Worm (Caenorhabditis elegans) whole organism, L2 larva: ENCODE data around the gene cyp-13B2.

Source experiments
- F13H6.1 ChIP-seq: sonication (generic microtip); optimal IDR thresholded peaks from 2 replicates; lab custom pipeline; 2016; ENCODE audit warnings: missing genetic modification characterization, missing compliant biosample characterization
- R02D3.7 ChIP-seq: fragments of 150-350 bp; optimal IDR thresholded peaks from 2 replicates; lab custom pipeline; 2014; ENCODE audit warnings: missing biosample characterization, missing genetic modification characterization
- ZK546.5 ChIP-seq: sonication (generic microtip); optimal IDR thresholded peaks from 2 replicates; lab custom pipeline; 2017; ENCODE audit warnings: missing biosample characterization, missing genetic modification characterization
- aly-2 ChIP-seq: fragments of 150-350 bp; optimal IDR thresholded peaks from 2 replicates; lab custom pipeline; 2014; ENCODE audit warnings: missing biosample characterization, missing genetic modification characterization
- ama-1 ChIP-seq: fragments of 150-350 bp; optimal IDR thresholded peaks from 2 replicates; lab custom pipeline; 2018; ENCODE audit warnings: inconsistent platforms
- blmp-1 ChIP-seq: sonication (generic microtip); optimal IDR thresholded peaks from 2 replicates; lab custom pipeline; 2017; ENCODE audit warnings: missing genetic modification characterization, mild to moderate bottlenecking, missing compliant biosample characterization, antibody characterized with exemption, moderate library complexity; ENCODE audit not compliant: insufficient read depth
- ceh-16 ChIP-seq: fragments of 150-350 bp; optimal IDR thresholded peaks from 2 replicates; lab custom pipeline; 2014; ENCODE audit warnings: missing biosample characterization, missing genetic modification characterization
- crh-2 ChIP-seq: sonication (generic microtip); optimal IDR thresholded peaks from 2 replicates; lab custom pipeline; 2017; ENCODE audit warnings: missing biosample characterization, missing genetic modification characterization
- egl-27 ChIP-seq: sonication (generic microtip); optimal IDR thresholded peaks from 3 replicates; lab custom pipeline; 2017; ENCODE audit warnings: missing biosample characterization, missing genetic modification reagents, missing genetic modification characterization
- elt-1 ChIP-seq: fragments of 150-350 bp; optimal IDR thresholded peaks from 2 replicates; lab custom pipeline; 2014; ENCODE audit warnings: missing biosample characterization, missing genetic modification characterization
- lin-11 ChIP-seq: fragments of 150-350 bp; sonication (generic microtip); optimal IDR thresholded peaks from 2 replicates; lab custom pipeline; 2014; ENCODE audit warnings: missing biosample characterization, missing genetic modification characterization, inconsistent platforms, mixed read lengths
- lin-13 ChIP-seq: fragments of 150-350 bp; optimal IDR thresholded peaks from 2 replicates; lab custom pipeline; 2014; ENCODE audit warnings: missing biosample characterization, missing genetic modification reagents, missing genetic modification characterization
- lsy-2 ChIP-seq, 2 experiments: fragments of 150-350 bp in 1 of 2; sonication (generic microtip) in 1 of 2; optimal IDR thresholded peaks; 2 replicates each; lab custom pipeline; 2014 to 2017; ENCODE audit warnings: missing biosample characterization in 2 of 2, missing genetic modification characterization in 2 of 2
- mab-5 ChIP-seq: fragments of 150-350 bp; optimal IDR thresholded peaks from 2 replicates; lab custom pipeline; 2014; ENCODE audit warnings: missing biosample characterization, missing genetic modification characterization
- mdl-1 ChIP-seq, 2 experiments: fragments of 150-350 bp in 1 of 2; sonication (generic microtip) in 1 of 2; optimal IDR thresholded peaks; 2 replicates each; lab custom pipeline; 2017; ENCODE audit warnings: missing biosample characterization in 2 of 2, missing genetic modification characterization in 2 of 2
- nhr-10 ChIP-seq: sonication (generic microtip); optimal IDR thresholded peaks from 2 replicates; lab custom pipeline; 2017; ENCODE audit warnings: missing biosample characterization, missing genetic modification characterization
- nhr-12 ChIP-seq: fragments of 150-350 bp; optimal IDR thresholded peaks from 2 replicates; lab custom pipeline; 2014; ENCODE audit warnings: missing biosample characterization, missing genetic modification characterization
- nhr-129 ChIP-seq: fragments of 150-350 bp; optimal IDR thresholded peaks from 2 replicates; lab custom pipeline; 2014; ENCODE audit warnings: missing biosample characterization, missing genetic modification characterization
- nhr-21 ChIP-seq: fragments of 150-350 bp; optimal IDR thresholded peaks from 2 replicates; lab custom pipeline; 2014; ENCODE audit warnings: missing biosample characterization, missing genetic modification characterization
- nhr-237 ChIP-seq: fragments of 150-350 bp; optimal IDR thresholded peaks from 2 replicates; lab custom pipeline; 2014; ENCODE audit warnings: missing biosample characterization, missing genetic modification characterization
- nhr-6 ChIP-seq: fragments of 150-350 bp; optimal IDR thresholded peaks from 2 replicates; lab custom pipeline; 2014; ENCODE audit warnings: missing biosample characterization, missing genetic modification characterization
- nhr-77 ChIP-seq: fragments of 150-350 bp; optimal IDR thresholded peaks from 2 replicates; lab custom pipeline; 2014; ENCODE audit warnings: missing biosample characterization, missing genetic modification characterization
- peb-1 ChIP-seq: fragments of 150-350 bp; optimal IDR thresholded peaks from 2 replicates; lab custom pipeline; 2014; ENCODE audit warnings: missing biosample characterization, missing genetic modification characterization
- sem-4 ChIP-seq: fragments of 150-350 bp; optimal IDR thresholded peaks from 2 replicates; lab custom pipeline; 2014; ENCODE audit warnings: missing biosample characterization, missing genetic modification reagents, missing genetic modification characterization
- skn-1 ChIP-seq: sonication (generic microtip); optimal IDR thresholded peaks from 2 replicates; lab custom pipeline; 2017; ENCODE audit warnings: missing biosample characterization, missing genetic modification characterization
- snpc-4 ChIP-seq: fragments of 150-350 bp; optimal IDR thresholded peaks from 2 replicates; lab custom pipeline; 2014; ENCODE audit warnings: missing biosample characterization, missing genetic modification characterization
- unc-39 ChIP-seq: fragments of 150-350 bp; optimal IDR thresholded peaks from 2 replicates; lab custom pipeline; 2014; ENCODE audit warnings: missing biosample characterization, missing genetic modification characterization
- unc-55 ChIP-seq: fragments of 150-350 bp; sonication (generic microtip); optimal IDR thresholded peaks from 3 replicates; lab custom pipeline; 2014; ENCODE audit warnings: missing biosample characterization, missing genetic modification reagents, missing genetic modification characterization
- unc-62 ChIP-seq: fragments of 150-350 bp; optimal IDR thresholded peaks from 2 replicates; lab custom pipeline; 2014; ENCODE audit warnings: missing biosample characterization, missing genetic modification reagents, missing genetic modification characterization
- zag-1 ChIP-seq: fragments of 150-350 bp; optimal IDR thresholded peaks from 2 replicates; lab custom pipeline; 2014; ENCODE audit warnings: missing biosample characterization, missing genetic modification characterization
- ztf-1 ChIP-seq: fragments of 200-800 bp; sonication (Bioruptor generic); conservative IDR thresholded peaks from 2 replicates; pipeline ENCODE4 v1.3.6; 2022; ENCODE audit warnings: missing genetic modification characterization, missing compliant biosample characterization
- ztf-11 ChIP-seq: sonication (generic microtip); optimal IDR thresholded peaks from 2 replicates; lab custom pipeline; 2017; ENCODE audit warnings: missing biosample characterization, missing genetic modification characterization

Gene cyp-13B2

DNA sequence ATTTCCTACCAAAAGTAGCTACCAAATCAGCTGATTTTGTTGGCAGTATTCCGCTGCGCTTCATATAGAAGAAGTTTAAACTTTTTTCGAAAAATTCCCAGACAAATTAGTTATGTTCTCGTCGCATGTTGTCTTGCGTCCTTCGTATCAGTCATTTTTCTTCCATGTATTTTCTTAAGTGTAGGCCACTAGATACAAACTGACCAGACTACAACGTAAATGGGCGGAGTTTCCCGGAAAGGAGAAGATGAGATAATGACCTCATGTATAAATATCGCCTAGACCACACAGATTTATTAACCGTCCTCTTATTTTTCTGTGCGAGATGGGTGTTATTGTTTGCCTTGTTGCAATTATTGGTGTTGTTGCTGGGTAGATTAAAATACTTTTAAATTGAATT, at the start of gene cyp-13B2:
TSS of gene cyp-13B2 (plus strand) at position 301 of the 400 bp plus-strand sequence.
- no peak for TF ChIP-seq R02D3.7 (tag; lab: Kevin White, UChicago)
- TF ChIP-seq ama-1 (lab: Kevin White, UChicago) = no peak
- TF ChIP-seq ceh-16 (tag; lab: Kevin White, UChicago) = no peak
- TF ChIP-seq egl-27 (tag; lab: Kevin White, UChicago) = no peak
- no peak for TF ChIP-seq nhr-21 (tag; lab: Kevin White, UChicago)
- no peak for TF ChIP-seq nhr-6
- no peak for TF ChIP-seq zag-1 (tag; lab: Kevin White, UChicago)
- TF ChIP-seq unc-39 (tag; lab: Kevin White, UChicago) = no peak

DNA sequence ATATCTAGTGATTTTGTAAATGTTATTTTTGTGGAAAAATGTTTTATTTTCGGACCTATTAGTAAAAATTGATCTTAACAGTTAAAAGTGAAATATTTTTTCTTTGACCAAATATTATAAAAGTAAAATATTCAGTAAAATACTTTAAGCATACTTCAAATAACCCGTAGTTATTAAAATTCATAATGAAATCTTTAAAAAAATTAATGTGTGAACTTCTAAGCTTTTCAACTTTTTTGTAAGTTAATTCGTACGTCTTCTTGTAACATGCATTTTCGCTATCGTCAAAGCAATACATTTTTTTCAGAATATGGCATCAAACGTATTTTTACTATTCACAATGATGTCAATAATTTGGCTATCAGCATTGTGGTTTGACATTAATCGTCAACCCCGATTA, 49.6 kb upstream of the cyp-13B2 start, which contains the start of gene C37E2.2:
TSS of gene C37E2.2 (plus strand) at position 301 of the 400 bp plus-strand sequence.
- TF ChIP-seq zag-1 (tag; lab: Kevin White, UChicago) (no peak), peb-1 (tag; lab: Kevin White, UChicago) (no peak), nhr-21 (tag; lab: Kevin White, UChicago) (no peak), nhr-12 (tag; lab: Kevin White, UChicago) (no peak), ama-1 (lab: Kevin White, UChicago) (no peak), lsy-2 (tag; optimal IDR thresholded peaks at IDR 0.05; lab: Kevin White, UChicago) (no peak)

DNA sequence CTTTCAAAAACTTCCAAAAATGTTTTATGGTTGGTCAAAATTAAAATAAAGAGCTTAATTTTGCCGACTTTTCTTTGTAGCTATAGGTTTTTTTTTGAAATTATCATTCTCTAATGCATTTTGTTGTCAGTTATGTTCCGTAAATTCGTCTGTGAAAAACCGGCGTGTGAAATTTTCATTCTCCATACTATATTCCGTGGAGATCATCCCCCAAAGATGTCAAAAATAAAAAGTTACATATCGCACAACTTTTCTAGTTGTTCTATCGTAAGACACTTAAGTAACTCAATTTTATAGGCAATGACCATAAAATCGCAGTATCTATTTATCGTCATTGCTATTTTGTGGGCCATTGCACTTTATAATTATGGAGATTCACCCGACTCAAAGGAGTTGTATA, 46.7 kb upstream of the cyp-13B2 start, which contains the start of gene C37E2.10:
TSS of gene C37E2.10 (plus strand) at position 301 of the 400 bp plus-strand sequence.
- no peak for TF ChIP-seq unc-62 (GFP tag; lab: Kevin White, UChicago)
- no peak for TF ChIP-seq egl-27 (tag; lab: Kevin White, UChicago)
- no peak for TF ChIP-seq nhr-237
- TF ChIP-seq nhr-10 (tag; lab: Kevin White, UChicago) = no peak
- no peak for TF ChIP-seq mdl-1 (tag; optimal IDR thresholded peaks at IDR 0.05; lab: Kevin White, UChicago)
- TF ChIP-seq ztf-11 (tag; lab: Kevin White, UChicago) = no peak
- no peak for TF ChIP-seq blmp-1 (tag; lab: Kevin White, UChicago)
- no peak for TF ChIP-seq R02D3.7 (tag; lab: Kevin White, UChicago)

DNA sequence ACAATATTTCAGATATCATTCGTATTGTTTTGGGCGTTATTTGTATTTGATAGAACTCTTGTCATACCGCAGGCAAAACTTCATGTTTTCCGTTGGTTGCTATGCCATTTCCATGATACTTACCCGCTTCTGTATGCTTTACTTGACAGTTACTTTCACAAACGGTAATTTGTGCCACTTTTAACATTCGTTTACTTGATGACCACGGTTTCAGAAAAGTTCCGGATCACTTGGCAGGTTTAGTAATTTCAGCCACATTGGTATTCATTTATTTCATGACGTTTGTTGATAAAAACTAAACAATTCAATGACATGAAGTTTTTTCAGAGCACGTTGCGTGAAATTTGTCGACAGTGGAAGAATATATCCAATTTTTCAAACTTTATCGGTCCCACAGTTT, 45.9 kb upstream of the cyp-13B2 start:
- TF ChIP-seq lin-11 (tag; lab: Kevin White, UChicago) (no peak), sem-4 (tag; lab: Kevin White, UChicago) (no peak), mdl-1 (tag; optimal IDR thresholded peaks at IDR 0.05; lab: Kevin White, UChicago) (no peak), zag-1 (tag; lab: Kevin White, UChicago) (no peak), nhr-237 (no peak), crh-2 (no peak), R02D3.7 (tag; lab: Kevin White, UChicago) (no peak), egl-27 (tag; lab: Kevin White, UChicago) (no peak), ztf-11 (tag; lab: Kevin White, UChicago) (no peak), nhr-77 (no peak)

DNA sequence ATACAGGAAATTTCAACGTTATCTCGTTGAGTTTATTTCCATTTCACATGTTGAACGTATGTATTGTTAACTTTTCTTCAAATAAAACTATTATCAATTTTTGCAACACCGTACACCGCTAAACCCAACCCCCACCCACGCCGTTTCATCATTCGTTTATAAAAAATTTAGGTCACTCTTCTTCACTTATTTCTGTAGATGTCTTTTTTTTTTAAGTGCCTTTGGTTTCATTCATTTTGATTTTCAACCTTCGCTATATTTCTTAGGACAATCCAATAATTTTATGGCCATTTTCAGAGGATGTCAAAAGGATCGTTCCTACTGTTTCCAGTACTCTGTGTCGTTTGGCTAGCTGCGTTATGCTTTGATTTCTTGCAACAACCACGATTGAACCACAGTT, 45.2 kb upstream of the cyp-13B2 start, which contains the start of gene C37E2.3:
TSS of gene C37E2.3 (plus strand) at position 301 of the 400 bp plus-strand sequence.
- TF ChIP-seq F13H6.1 (tag; lab: Kevin White, UChicago) = no peak
- no peak for TF ChIP-seq peb-1 (tag; lab: Kevin White, UChicago)
- no peak for TF ChIP-seq R02D3.7 (tag; lab: Kevin White, UChicago)
- TF ChIP-seq lin-13 (GFP tag; lab: Kevin White, UChicago) = no peak
- TF ChIP-seq skn-1 = no peak
- TF ChIP-seq unc-62 (GFP tag; lab: Kevin White, UChicago) = no peak
- TF ChIP-seq mab-5 (tag; lab: Kevin White, UChicago) = no peak
- TF ChIP-seq snpc-4 = no peak
- no peak for TF ChIP-seq aly-2 (tag; lab: Kevin White, UChicago)
- TF ChIP-seq ztf-1 (GFP tag; lab: Robert Waterston, UW) = no peak
- TF ChIP-seq lsy-2 (tag; optimal IDR thresholded peaks at IDR 0.05; lab: Kevin White, UChicago) = no peak
- TF ChIP-seq sem-4 (tag; lab: Kevin White, UChicago) = no peak
- TF ChIP-seq unc-55 (GFP tag; lab: Kevin White, UChicago) = no peak
- TF ChIP-seq elt-1 (tag; lab: Kevin White, UChicago) = no peak
- TF ChIP-seq nhr-77 = no peak
- TF ChIP-seq ZK546.5 (tag; lab: Kevin White, UChicago) = no peak

DNA sequence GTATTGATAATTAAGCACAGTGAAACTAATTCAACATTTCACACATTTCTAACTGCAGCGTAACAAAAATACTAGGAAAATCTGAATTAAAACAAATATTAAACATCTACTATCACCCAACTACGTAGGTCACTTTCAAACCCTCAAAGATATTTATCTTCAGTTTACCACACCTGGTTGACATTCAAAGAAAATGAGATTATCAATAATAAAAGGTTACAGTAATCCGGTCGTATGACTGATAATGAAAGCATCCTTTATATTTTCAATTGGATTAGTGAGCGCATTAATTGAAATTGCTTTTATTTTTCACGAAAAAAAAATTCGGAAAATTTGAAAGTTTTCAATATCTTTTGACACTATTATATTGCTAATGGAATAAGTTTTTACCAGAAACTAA, 42.9 kb upstream of the cyp-13B2 start:
- no peak for TF ChIP-seq crh-2
- TF ChIP-seq ceh-16 (tag; lab: Kevin White, UChicago) = no peak
- TF ChIP-seq nhr-237 = no peak
- TF ChIP-seq unc-62 (GFP tag; lab: Kevin White, UChicago) = no peak
- TF ChIP-seq unc-39 (tag; lab: Kevin White, UChicago) = no peak
- no peak for TF ChIP-seq nhr-10 (tag; lab: Kevin White, UChicago)
- TF ChIP-seq elt-1 (tag; lab: Kevin White, UChicago) = no peak
- TF ChIP-seq egl-27 (tag; lab: Kevin White, UChicago) = no peak
- TF ChIP-seq snpc-4 = no peak
- TF ChIP-seq lsy-2 (tag; optimal IDR thresholded peaks at IDR 0.05; lab: Kevin White, UChicago) = no peak
- no peak for TF ChIP-seq nhr-129 (tag; lab: Kevin White, UChicago)
- TF ChIP-seq nhr-12 (tag; lab: Kevin White, UChicago) = no peak
- no peak for TF ChIP-seq lin-11 (tag; lab: Kevin White, UChicago)
- no peak for TF ChIP-seq unc-55 (GFP tag; lab: Kevin White, UChicago)
- TF ChIP-seq lin-13 (GFP tag; lab: Kevin White, UChicago) = no peak
